Worm (Caenorhabditis elegans) whole organism, late embryonic: ENCODE results near the gene T28A8.6.

Source experiments
- ceh-9 ChIP-seq: sonication (generic microtip); optimal IDR thresholded peaks from 2 replicates; lab custom pipeline; 2016; ENCODE audit warnings: mild to moderate bottlenecking, missing genetic modification characterization, inconsistent platforms, missing compliant biosample characterization
- pqm-1 ChIP-seq: sonication (generic microtip); optimal IDR thresholded peaks from 2 replicates; lab custom pipeline; 2016; ENCODE audit warnings: missing genetic modification characterization, missing compliant biosample characterization

DNA sequence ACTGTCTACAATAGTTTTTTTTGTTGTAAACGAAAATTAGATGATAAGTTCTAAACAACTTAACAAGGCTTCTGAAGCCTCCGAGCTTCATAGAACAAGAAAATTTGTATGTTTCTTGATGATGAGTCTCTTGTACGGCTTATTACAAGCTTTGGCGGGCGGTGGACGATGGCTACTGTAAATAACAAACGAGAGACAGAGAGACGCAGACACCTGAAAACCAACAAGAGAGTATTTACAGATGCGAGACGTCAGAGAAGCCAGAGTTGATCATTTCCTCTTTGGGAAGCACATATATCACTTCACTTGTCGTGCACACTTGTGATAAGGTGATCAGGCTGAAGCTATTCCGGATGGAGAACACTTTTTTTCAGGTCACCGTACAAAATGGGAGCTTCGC is 31.8 kb downstream of the T28A8.6 start:
- TF ChIP-seq ceh-9 (tag; lab: Kevin White, UChicago) (no peak), pqm-1 (no peak)
